Worm (Caenorhabditis elegans) whole organism, L4/young adult: Measurements from ENCODE around the gene irld-25.

ENCODE experiments used
- dao-5 ChIP-seq: sonication (generic microtip); optimal IDR thresholded peaks from 2 replicates; lab custom pipeline; 2016; ENCODE audit warnings: missing genotype, missing genetic modification characterization, moderate library complexity, missing compliant biosample characterization
- him-1 ChIP-seq: sonication (generic microtip); optimal IDR thresholded peaks from 2 replicates; lab custom pipeline; 2016; ENCODE audit warnings: missing genotype, missing genetic modification reagents, missing genetic modification characterization, missing compliant biosample characterization

DNA sequence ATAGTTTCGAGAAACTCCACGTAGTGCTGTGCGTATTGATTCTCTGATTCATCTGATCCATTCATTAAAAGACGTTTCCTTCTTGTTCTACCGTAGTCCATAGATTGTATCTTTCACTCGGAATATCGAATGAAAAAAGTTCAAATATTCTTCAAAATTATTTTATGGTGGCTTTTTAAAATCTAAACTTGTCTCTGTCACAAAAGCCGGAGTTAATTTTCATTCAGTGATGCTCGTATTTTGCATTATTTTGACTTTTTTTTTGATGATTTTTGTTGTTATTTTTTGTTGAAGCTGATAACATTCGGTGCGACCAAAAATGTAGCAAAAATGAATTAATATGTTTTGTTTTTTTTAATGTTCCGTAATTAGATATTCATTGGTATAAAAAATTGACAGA is 14.2 kb downstream of the irld-25 start, which contains the start of gene nhr-164:
- no peak for TF ChIP-seq him-1
- TF ChIP-seq dao-5 (tag; lab: Kevin White, UChicago): no peak
